Fruit fly (Drosophila melanogaster): ENCODE results near the gene ninaA.

Gene ninaA

DNA sequence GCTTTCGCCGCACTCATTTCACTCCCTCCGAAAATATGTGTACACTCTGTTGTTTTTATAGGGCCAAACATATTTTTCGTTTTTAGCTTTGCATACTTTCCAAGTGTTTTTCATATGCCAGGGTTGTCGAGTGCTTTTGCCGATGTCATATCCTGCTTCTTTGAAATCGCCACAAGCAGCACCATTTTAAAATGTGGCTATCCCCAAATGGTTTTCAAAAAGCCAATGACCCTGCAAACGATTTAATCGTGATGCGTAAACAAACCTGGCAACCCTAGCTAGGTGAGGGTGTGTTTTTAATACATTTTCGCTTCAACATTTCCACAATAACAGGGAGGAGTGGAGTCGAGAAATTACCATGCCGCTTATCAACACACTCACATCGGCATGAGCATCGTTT is 15.4 kb downstream of the ninaA start (continued):
- TF ChIP-seq sc (optimal IDR thresholded peaks at IDR 0.05) (no peak), sc (GFP tag; optimal IDR thresholded peaks at IDR 0.05) (no peak), CG1792 (GFP tag; optimal IDR thresholded peaks at IDR 0.05) (no peak), CG1647 (GFP tag; optimal IDR thresholded peaks at IDR 0.05) (no peak), run (tag; optimal IDR thresholded peaks at IDR 0.05) (no peak), fu2 (GFP tag; optimal IDR thresholded peaks at IDR 0.05) (no peak), CG4854 (GFP tag; optimal IDR thresholded peaks at IDR 0.05) (no peak), CG16815 (GFP tag; optimal IDR thresholded peaks at IDR 0.05) (no peak), ssp (GFP tag; IDR thresholded peaks at IDR 0.05) (no peak), Eip74EF (GFP tag; optimal IDR thresholded peaks at IDR 0.05) (no peak), fd102C (GFP tag; optimal IDR thresholded peaks at IDR 0.05) (no peak), E2f2 (GFP tag; IDR thresholded peaks at IDR 0.05) (0 out of 2 replicates have a peak, but pooled peaks have one; percentile 9), sr (GFP tag; IDR thresholded peaks at IDR 0.05) (no peak), CG12155 (GFP tag; optimal IDR thresholded peaks at IDR 0.05) (no peak), CG3995 (GFP tag; optimal IDR thresholded peaks at IDR 0.05) (no peak), Dfd (GFP tag; optimal IDR thresholded peaks at IDR 0.05) (no peak), salm (tag; optimal IDR thresholded peaks at IDR 0.05) (no peak), CG32772 (GFP tag; IDR thresholded peaks at IDR 0.05) (peak; percentile 30; the same call in 1 of the 2 replicates), CG10431 (GFP tag; optimal IDR thresholded peaks at IDR 0.05) (no peak), CG13424 (tag; optimal IDR thresholded peaks at IDR 0.05) (peak; percentile 44), CG6654 (GFP tag; optimal IDR thresholded peaks at IDR 0.05) (no peak), ap (GFP tag; IDR thresholded peaks at IDR 0.05) (0 out of 2 replicates have a peak, but pooled peaks have one; percentile 27), Dip2 (GFP tag; IDR thresholded peaks at IDR 0.05) (no peak), eyg (GFP tag; optimal IDR thresholded peaks at IDR 0.05) (no peak), CG15514 (GFP tag; optimal IDR thresholded peaks at IDR 0.05) (peak; percentile 31), Drgx (GFP tag; IDR thresholded peaks at IDR 0.05) (no peak), mam (GFP tag; optimal IDR thresholded peaks at IDR 0.05) (peak; percentile 24), tna (GFP tag; IDR thresholded peaks at IDR 0.05; ENCODE audit: partially characterized antibody) (no peak), CG9437 (GFP tag; optimal IDR thresholded peaks at IDR 0.05) (no peak), Hr78 (GFP tag; optimal IDR thresholded peaks at IDR 0.05) (no peak), insv (GFP tag; optimal IDR thresholded peaks at IDR 0.05) (no peak), Dad (GFP tag; optimal IDR thresholded peaks at IDR 0.05) (no peak), tin (GFP tag; optimal IDR thresholded peaks at IDR 0.05) (peak; percentile 19), CG15479 (GFP tag; optimal IDR thresholded peaks at IDR 0.05) (no peak), Bteb2 (GFP tag; optimal IDR thresholded peaks at IDR 0.05) (no peak), fd96Cb (tag; optimal IDR thresholded peaks at IDR 0.05) (peak; percentile 28), kni (GFP tag; optimal IDR thresholded peaks at IDR 0.05) (no peak), ftz-f1 (GFP tag; optimal IDR thresholded peaks at IDR 0.05) (no peak), CG14014 (GFP tag; IDR thresholded peaks at IDR 0.05) (peak; percentile 36; the same call in 1 of the 2 replicates), H15 (GFP tag; IDR thresholded peaks at IDR 0.05) (no peak), CG11695 (GFP tag; IDR thresholded peaks at IDR 0.05) (no peak), CG30020 (tag; optimal IDR thresholded peaks at IDR 0.05) (no peak), da (GFP tag; optimal IDR thresholded peaks at IDR 0.05) (no peak), CG2129 (GFP tag; IDR thresholded peaks at IDR 0.05; ENCODE audit: partially characterized antibody) (no peak), CG9932 (GFP tag; IDR thresholded peaks at IDR 0.05) (no peak), CG6272 (GFP tag; IDR thresholded peaks at IDR 0.05) (no peak), lilli (GFP tag; optimal IDR thresholded peaks at IDR 0.05) (peak; percentile 26), HLH54F (GFP tag; optimal IDR thresholded peaks at IDR 0.05) (no peak), CG6683 (GFP tag; optimal IDR thresholded peaks at IDR 0.05) (no peak), phol (tag; optimal IDR thresholded peaks at IDR 0.05) (peak; percentile 30), CG8388 (GFP tag; optimal IDR thresholded peaks at IDR 0.05) (no peak), CG10462 (GFP tag; optimal IDR thresholded peaks at IDR 0.05) (no peak)

Data from whole organism, embryonic.